Worm (Caenorhabditis elegans) whole organism, young adult: ENCODE data around the gene nac-3.

Source experiments
- B0035.1 ChIP-seq: sonication (generic microtip); optimal IDR thresholded peaks from 2 replicates; lab custom pipeline; 2016; ENCODE audit warnings: missing genetic modification characterization, mild to moderate bottlenecking, missing compliant biosample characterization, missing genotype, missing genetic modification reagents
- B0336.3 ChIP-seq: fragments of 200-800 bp; sonication (Bioruptor generic); IDR thresholded peaks from 2 replicates; pipeline ENCODE4 v1.3.6; 2022; ENCODE audit warnings: missing genetic modification characterization, missing compliant biosample characterization
- C17E4.6 ChIP-seq: fragments of 200-800 bp; sonication (Bioruptor generic); IDR thresholded peaks from 2 replicates; pipeline ENCODE4 v1.3.6; 2022; ENCODE audit warnings: missing genetic modification reagents, missing genetic modification characterization, missing compliant biosample characterization
- F10E7.11 ChIP-seq: sonication (generic microtip); optimal IDR thresholded peaks from 2 replicates; lab custom pipeline; 2017; ENCODE audit warnings: mild to moderate bottlenecking, missing genetic modification characterization, moderate library complexity, missing compliant biosample characterization
- F33H1.4 ChIP-seq: fragments of 200-800 bp; sonication (Bioruptor generic); IDR thresholded peaks from 2 replicates; pipeline ENCODE4 v1.3.6; 2022; ENCODE audit warnings: missing genetic modification reagents, missing genetic modification characterization, missing compliant biosample characterization
- F55B11.4 ChIP-seq: sonication (generic microtip); optimal IDR thresholded peaks from 2 replicates; lab custom pipeline; 2016; ENCODE audit warnings: missing compliant biosample characterization, missing genetic modification characterization, borderline replicate concordance; ENCODE audit not compliant: insufficient read depth
- F57C9.4 ChIP-seq: sonication (generic microtip); optimal IDR thresholded peaks from 2 replicates; lab custom pipeline; 2017; ENCODE audit warnings: mild to moderate bottlenecking, missing genetic modification characterization, missing compliant biosample characterization
- T07F8.4 ChIP-seq: sonication (generic microtip); optimal IDR thresholded peaks from 2 replicates; lab custom pipeline; 2016; ENCODE audit warnings: mild to moderate bottlenecking, missing genetic modification characterization, moderate library complexity, missing compliant biosample characterization
- Y95B8A.8 ChIP-seq: fragments of 200-800 bp; sonication (Bioruptor generic); IDR thresholded peaks from 2 replicates; pipeline ENCODE4 v1.3.6; 2022; ENCODE audit warnings: missing genetic modification reagents, missing genetic modification characterization, missing compliant biosample characterization
- ZK185.1 ChIP-seq: sonication (generic microtip); optimal IDR thresholded peaks from 2 replicates; lab custom pipeline; 2016; ENCODE audit warnings: mild to moderate bottlenecking, missing genetic modification characterization, missing compliant biosample characterization; ENCODE audit not compliant: poor library complexity, severe bottlenecking
- akir-1 ChIP-seq: fragments of 200-800 bp; sonication (Bioruptor generic); optimal IDR thresholded peaks from 2 replicates; lab custom pipeline; 2018; ENCODE audit warnings: mild to moderate bottlenecking, missing genetic modification characterization, moderate library complexity, missing compliant biosample characterization
- atf-7 ChIP-seq: sonication (generic microtip); optimal IDR thresholded peaks from 2 replicates; lab custom pipeline; 2017; ENCODE audit warnings: mild to moderate bottlenecking, missing genetic modification characterization, missing compliant biosample characterization
- athp-1 ChIP-seq: sonication (generic microtip); optimal IDR thresholded peaks from 2 replicates; lab custom pipeline; 2017; ENCODE audit warnings: mild to moderate bottlenecking, missing genetic modification characterization, missing compliant biosample characterization
- bed-1 ChIP-seq: fragments of 200-800 bp; sonication (Bioruptor generic); IDR thresholded peaks from 2 replicates; pipeline ENCODE4 v1.3.6; 2022; ENCODE audit warnings: missing genetic modification reagents, missing genetic modification characterization, missing compliant biosample characterization
- ceh-100 ChIP-seq: fragments of 200-800 bp; sonication (Bioruptor generic); IDR thresholded peaks from 2 replicates; pipeline ENCODE4 v1.3.6; 2022; ENCODE audit warnings: missing genetic modification reagents, missing genetic modification characterization, missing compliant biosample characterization
- ceh-27 ChIP-seq: fragments of 200-800 bp; sonication (Bioruptor generic); optimal IDR thresholded peaks from 2 replicates; lab custom pipeline; 2018; ENCODE audit warnings: mild to moderate bottlenecking, missing genetic modification characterization, moderate library complexity, missing compliant biosample characterization
- ceh-91 ChIP-seq: fragments of 200-800 bp; sonication (Bioruptor generic); IDR thresholded peaks from 2 replicates; pipeline ENCODE4 v1.3.6; 2022; ENCODE audit warnings: missing genetic modification reagents, missing genetic modification characterization, missing compliant biosample characterization
- egrh-3 ChIP-seq: fragments of 200-800 bp; sonication (Bioruptor generic); IDR thresholded peaks from 2 replicates; pipeline ENCODE4 v1.3.6; 2022; ENCODE audit warnings: missing genetic modification reagents, missing genetic modification characterization, missing compliant biosample characterization
- ekl-4 ChIP-seq: fragments of 200-800 bp; sonication (Bioruptor generic); IDR thresholded peaks from 2 replicates; pipeline ENCODE4 v1.3.6; 2022; ENCODE audit warnings: missing genetic modification reagents, missing genetic modification characterization, missing compliant biosample characterization
- hlh-12 ChIP-seq: sonication (generic microtip); optimal IDR thresholded peaks from 2 replicates; lab custom pipeline; 2016; ENCODE audit warnings: missing genetic modification characterization, missing compliant biosample characterization
- hlh-26 ChIP-seq: fragments of 200-800 bp; sonication (Bioruptor generic); conservative IDR thresholded peaks from 2 replicates; pipeline ENCODE4 v1.3.6; 2022; ENCODE audit warnings: missing genetic modification reagents, missing genetic modification characterization, missing compliant biosample characterization
- hmg-1.2 ChIP-seq: fragments of 200-800 bp; sonication (Bioruptor generic); IDR thresholded peaks from 2 replicates; pipeline ENCODE4 v1.3.6; 2022; ENCODE audit warnings: missing genetic modification reagents, missing genetic modification characterization, missing compliant biosample characterization
- hmg-20 ChIP-seq: fragments of 200-800 bp; sonication (Bioruptor generic); IDR thresholded peaks from 2 replicates; pipeline ENCODE4 v1.3.6; 2022; ENCODE audit warnings: missing genetic modification reagents, missing genetic modification characterization, missing compliant biosample characterization
- lin-35 ChIP-seq, 3 experiments: fragments of 150-350 bp in 2 of 3; sonication (generic microtip) in 1 of 3; optimal IDR thresholded peaks; 2 replicates each; lab custom pipeline; 2014 to 2018; ENCODE audit warnings: missing biosample characterization in 3 of 3, missing genetic modification characterization in 3 of 3, missing genetic modification reagents in 3 of 3
- lsl-1 ChIP-seq: fragments of 200-800 bp; sonication (Bioruptor generic); optimal IDR thresholded peaks from 2 replicates; lab custom pipeline; 2018; ENCODE audit warnings: mild to moderate bottlenecking, missing genetic modification characterization, moderate library complexity, missing compliant biosample characterization
- lsy-27 ChIP-seq: sonication (generic microtip); optimal IDR thresholded peaks from 2 replicates; lab custom pipeline; 2017; ENCODE audit warnings: missing genetic modification characterization, mild to moderate bottlenecking, missing compliant biosample characterization, antibody characterized with exemption, missing genotype, borderline replicate concordance; ENCODE audit not compliant: insufficient read depth
- madf-3 ChIP-seq: fragments of 200-800 bp; sonication (Bioruptor generic); IDR thresholded peaks from 2 replicates; pipeline ENCODE4 v1.3.6; 2022; ENCODE audit warnings: missing genetic modification reagents, missing genetic modification characterization, missing compliant biosample characterization
- madf-6 ChIP-seq: fragments of 200-800 bp; sonication (Bioruptor generic); IDR thresholded peaks from 2 replicates; pipeline ENCODE4 v1.3.6; 2022; ENCODE audit warnings: missing genetic modification reagents, missing genetic modification characterization, missing compliant biosample characterization
- madf-8 ChIP-seq: fragments of 200-800 bp; sonication (Bioruptor generic); conservative IDR thresholded peaks from 2 replicates; pipeline ENCODE4 v1.3.6; 2022; ENCODE audit warnings: missing genetic modification reagents, missing genetic modification characterization, missing compliant biosample characterization
- nfya-1 ChIP-seq: sonication (generic microtip); optimal IDR thresholded peaks from 2 replicates; lab custom pipeline; 2017; ENCODE audit warnings: antibody characterized with exemption, missing compliant biosample characterization, missing genetic modification characterization, borderline replicate concordance; ENCODE audit not compliant: insufficient read depth
- nhr-120 ChIP-seq: fragments of 200-800 bp; sonication (Bioruptor generic); IDR thresholded peaks from 2 replicates; pipeline ENCODE4 v1.3.6; 2022; ENCODE audit warnings: missing genetic modification characterization, missing compliant biosample characterization
- nhr-179 ChIP-seq: sonication (generic microtip); optimal IDR thresholded peaks from 2 replicates; lab custom pipeline; 2016; ENCODE audit warnings: mild to moderate bottlenecking, missing genetic modification characterization, missing compliant biosample characterization
- nhr-80 ChIP-seq: sonication (generic microtip); optimal IDR thresholded peaks from 2 replicates; lab custom pipeline; 2016; ENCODE audit warnings: missing genetic modification characterization, missing compliant biosample characterization
- rec-8 ChIP-seq, 2 experiments: sonication (generic microtip); optimal IDR thresholded peaks; 2 replicates each; lab custom pipeline; 2016; ENCODE audit warnings: mild to moderate bottlenecking in 2 of 2, missing genetic modification characterization in 2 of 2, missing genetic modification reagents in 2 of 2, missing genotype in 2 of 2, missing biosample characterization in 1 of 2, missing compliant biosample characterization in 1 of 2, moderate library complexity in 1 of 2
- rpc-1 ChIP-seq, 2 experiments: fragments of 150-350 bp in 1 of 2; sonication (generic microtip) in 1 of 2; optimal IDR thresholded peaks; 2 replicates each; lab custom pipeline; 2014 to 2018; ENCODE audit warnings: missing biosample characterization in 1 of 2, missing genetic modification characterization in 1 of 2, missing genetic modification reagents in 1 of 2, missing genotype in 1 of 2
- snpc-1.1 ChIP-seq: sonication (generic microtip); optimal IDR thresholded peaks from 2 replicates; lab custom pipeline; 2017; ENCODE audit warnings: missing genetic modification characterization, mild to moderate bottlenecking, missing compliant biosample characterization, antibody characterized with exemption, moderate library complexity, missing genotype, missing genetic modification reagents; ENCODE audit not compliant: insufficient read depth
- sptf-2 ChIP-seq: fragments of 200-800 bp; sonication (Bioruptor generic); optimal IDR thresholded peaks from 2 replicates; lab custom pipeline; 2018; ENCODE audit warnings: mild to moderate bottlenecking, missing genetic modification characterization, missing compliant biosample characterization
- tbx-9 ChIP-seq: sonication (generic microtip); optimal IDR thresholded peaks from 2 replicates; lab custom pipeline; 2016; ENCODE audit warnings: borderline replicate concordance, missing genetic modification characterization, inconsistent platforms, missing compliant biosample characterization
- tlf-1 ChIP-seq: fragments of 200-800 bp; sonication (Bioruptor generic); optimal IDR thresholded peaks from 2 replicates; lab custom pipeline; 2018; ENCODE audit warnings: mild to moderate bottlenecking, missing genetic modification characterization, missing compliant biosample characterization
- unc-130 ChIP-seq: sonication (generic microtip); optimal IDR thresholded peaks from 2 replicates; lab custom pipeline; 2016; ENCODE audit warnings: missing genetic modification reagents, missing genetic modification characterization, missing compliant biosample characterization
- xnd-1 ChIP-seq: sonication (generic microtip); optimal IDR thresholded peaks from 2 replicates; lab custom pipeline; 2016; ENCODE audit warnings: missing genotype, missing genetic modification reagents, missing genetic modification characterization, missing compliant biosample characterization
- zim-3 ChIP-seq: sonication (generic microtip); optimal IDR thresholded peaks from 2 replicates; lab custom pipeline; 2017; ENCODE audit warnings: mild to moderate bottlenecking, missing genetic modification characterization, moderate library complexity, missing compliant biosample characterization
- ztf-18 ChIP-seq: sonication (generic microtip); optimal IDR thresholded peaks from 2 replicates; lab custom pipeline; 2016; ENCODE audit warnings: missing genotype, mild to moderate bottlenecking, missing genetic modification characterization, missing compliant biosample characterization
- ztf-22 ChIP-seq: fragments of 200-800 bp; sonication (Bioruptor generic); optimal IDR thresholded peaks from 2 replicates; lab custom pipeline; 2018; ENCODE audit warnings: mild to moderate bottlenecking, missing genetic modification characterization, moderate library complexity, missing compliant biosample characterization
- ztf-26 ChIP-seq: sonication (generic microtip); optimal IDR thresholded peaks from 2 replicates; lab custom pipeline; 2017; ENCODE audit warnings: missing genetic modification characterization, missing compliant biosample characterization
- ztf-3 ChIP-seq: fragments of 200-800 bp; sonication (Bioruptor generic); optimal IDR thresholded peaks from 2 replicates; lab custom pipeline; 2018; ENCODE audit warnings: mild to moderate bottlenecking, missing genetic modification characterization, missing compliant biosample characterization

Gene nac-3

ce11 chrIII:10120076-10120831 is 32.3 kb upstream of the nac-3 start, which contains the start of the genes gtf-2H3 and ham-3 (continued):
- TF ChIP-seq unc-130 (GFP tag; lab: Kevin White, UChicago) (no peak), nfya-1 (tag; lab: Kevin White, UChicago) (no peak), rec-8 (tag; optimal IDR thresholded peaks at IDR 0.05; lab: Kevin White, UChicago) (no peak), nhr-80 (tag; lab: Kevin White, UChicago) (no peak), F57C9.4 (tag; lab: Kevin White, UChicago) (no peak), lin-35 (GFP tag; optimal IDR thresholded peaks at IDR 0.05; lab: Kevin White, UChicago) (no peak), lsl-1 (GFP tag; lab: Kevin White, UChicago) (peak; percentile 85), hlh-12 (no peak), ztf-26 (tag; lab: Kevin White, UChicago) (no peak), B0336.3 (GFP tag; lab: Robert Waterston, UW) (no peak), tbx-9 (tag; lab: Kevin White, UChicago) (no peak), sptf-2 (GFP tag; lab: Kevin White, UChicago) (no peak), atf-7 (no peak), athp-1 (no peak), ekl-4 (GFP tag; lab: Robert Waterston, UW) (no peak), ztf-22 (GFP tag; lab: Kevin White, UChicago) (no peak), lsy-27 (tag; lab: Kevin White, UChicago) (no peak), ztf-18 (no peak), nhr-120 (GFP tag; lab: Robert Waterston, UW) (no peak), ZK185.1 (no peak), madf-6 (GFP tag; lab: Robert Waterston, UW) (peak; percentile 87), F33H1.4 (peak; percentile 90), zim-3 (tag; lab: Kevin White, UChicago) (no peak), B0035.1 (tag; lab: Kevin White, UChicago) (no peak), egrh-3 (GFP tag; lab: Robert Waterston, UW) (no peak), nhr-179 (no peak), hmg-1.2 (GFP tag; lab: Robert Waterston, UW) (no peak), F55B11.4 (tag; lab: Kevin White, UChicago) (no peak), Y95B8A.8 (GFP tag; lab: Robert Waterston, UW) (no peak), hmg-20 (no peak), ceh-91 (peak; percentile 50; the same call in 1 of the 2 replicates), ceh-100 (no peak), madf-8 (GFP tag; lab: Robert Waterston, UW) (peak; percentile 33; the same call in 1 of the 2 replicates), akir-1 (GFP tag; lab: Kevin White, UChicago) (no peak), madf-3 (GFP tag; lab: Robert Waterston, UW) (no peak), xnd-1 (tag; lab: Kevin White, UChicago) (peak; percentile 68), rpc-1 (optimal IDR thresholded peaks at IDR 0.05; lab: Kevin White, UChicago) (no peak), rpc-1 (tag; optimal IDR thresholded peaks at IDR 0.05; lab: Kevin White, UChicago) (no peak), tlf-1 (GFP tag; lab: Kevin White, UChicago) (no peak), bed-1 (GFP tag; lab: Robert Waterston, UW) (no peak), T07F8.4 (tag; lab: Kevin White, UChicago) (no peak), hlh-26 (GFP tag; lab: Robert Waterston, UW) (no peak), F10E7.11 (tag; lab: Kevin White, UChicago) (no peak), ztf-3 (GFP tag; lab: Kevin White, UChicago) (no peak), snpc-1.1 (tag; lab: Kevin White, UChicago) (no peak), C17E4.6 (GFP tag; lab: Robert Waterston, UW) (no peak), ceh-27 (no peak)
